Fruit fly (Drosophila melanogaster) whole organism, embryonic: ENCODE measurements around the gene CG14868.

Experiments
- CG10462 ChIP-seq: fragments of 200-800 bp; sonication (Bioruptor generic); optimal IDR thresholded peaks from 2 replicates; lab custom pipeline; 2016; ENCODE audit warnings: missing biosample characterization, missing genetic modification characterization
- CG12659 ChIP-seq: fragments of 200-800 bp; sonication (Bioruptor generic); optimal IDR thresholded peaks from 3 replicates; lab custom pipeline; 2017; ENCODE audit warnings: mild to moderate bottlenecking, missing biosample characterization, missing genetic modification reagents, missing genetic modification characterization
- CG14014 ChIP-seq: fragments of 200-800 bp; sonication (Bioruptor generic); IDR thresholded peaks from 2 replicates; pipeline ENCODE4 v1.3.6; 2022; ENCODE audit warnings: missing biosample characterization, missing genetic modification characterization
- CG14667 ChIP-seq: fragments of 200-800 bp; sonication (Bioruptor generic); IDR thresholded peaks from 2 replicates; pipeline ENCODE4 v1.3.6; 2022; ENCODE audit warnings: missing biosample characterization, missing genetic modification characterization
- CG16815 ChIP-seq: fragments of 200-800 bp; sonication (Bioruptor generic); optimal IDR thresholded peaks from 3 replicates; lab custom pipeline; 2017; ENCODE audit warnings: missing biosample characterization, mild to moderate bottlenecking, missing genetic modification characterization
- CG17186 ChIP-seq: fragments of 200-800 bp; sonication (Bioruptor generic); optimal IDR thresholded peaks from 3 replicates; lab custom pipeline; 2017; ENCODE audit warnings: missing biosample characterization, missing genetic modification reagents, missing genetic modification characterization
- CG18262 ChIP-seq: fragments of 200-800 bp; optimal IDR thresholded peaks from 3 replicates; lab custom pipeline; 2019; ENCODE audit warnings: missing biosample characterization, mild to moderate bottlenecking, missing genetic modification characterization, moderate library complexity
- CG18476 ChIP-seq: fragments of 200-800 bp; sonication (Bioruptor generic); optimal IDR thresholded peaks from 2 replicates; lab custom pipeline; 2016; ENCODE audit warnings: missing biosample characterization, mild to moderate bottlenecking, missing genetic modification characterization
- CG2120 ChIP-seq: fragments of 200-800 bp; sonication (Bioruptor generic); optimal IDR thresholded peaks from 3 replicates; lab custom pipeline; 2016; ENCODE audit warnings: missing biosample characterization, missing genetic modification characterization
- CG30020 ChIP-seq: fragments of 200-800 bp; optimal IDR thresholded peaks from 2 replicates; lab custom pipeline; 2019; ENCODE audit warnings: missing biosample characterization, mild to moderate bottlenecking, missing genetic modification characterization, moderate library complexity
- CG4707 ChIP-seq: fragments of 200-800 bp; sonication (Bioruptor generic); optimal IDR thresholded peaks from 2 replicates; lab custom pipeline; 2018; ENCODE audit warnings: missing biosample characterization, mild to moderate bottlenecking, missing genetic modification characterization, moderate library complexity
- CG6683 ChIP-seq: fragments of 200-800 bp; sonication (Bioruptor generic); optimal IDR thresholded peaks from 2 replicates; lab custom pipeline; 2017; ENCODE audit warnings: missing biosample characterization, mild to moderate bottlenecking, missing genetic modification characterization, missing genetic modification reagents
- CG9932 ChIP-seq: fragments of 200-800 bp; sonication (Bioruptor generic); IDR thresholded peaks from 2 replicates; pipeline ENCODE4 v1.3.6; 2022; ENCODE audit warnings: missing biosample characterization, missing genetic modification characterization
- Camta ChIP-seq: fragments of 200-800 bp; sonication (Bioruptor generic); optimal IDR thresholded peaks from 2 replicates; lab custom pipeline; 2016; ENCODE audit warnings: missing biosample characterization, missing genetic modification characterization
- Dbx ChIP-seq: fragments of 200-800 bp; sonication (Bioruptor generic); IDR thresholded peaks from 3 replicates; pipeline ENCODE4 v1.3.6; 2022; ENCODE audit warnings: missing biosample characterization, missing genetic modification characterization
- Dp ChIP-seq: fragments of 200-800 bp; sonication (Bioruptor generic); optimal IDR thresholded peaks from 2 replicates; lab custom pipeline; 2018; ENCODE audit warnings: missing biosample characterization, mild to moderate bottlenecking, missing genetic modification characterization, moderate library complexity
- Elba2 ChIP-seq: fragments of 200-800 bp; sonication (Bioruptor generic); optimal IDR thresholded peaks from 3 replicates; lab custom pipeline; 2016; ENCODE audit warnings: missing biosample characterization, missing genetic modification characterization
- Ets65A ChIP-seq: fragments of 200-800 bp; sonication (Bioruptor generic); peaks from one replicate; lab custom pipeline; 2016; ENCODE audit warnings: missing biosample characterization, missing genetic modification characterization
- Gug ChIP-seq: fragments of 200-800 bp; sonication (Bioruptor generic); IDR thresholded peaks from 4 replicates; pipeline ENCODE4 v1.3.6; 2022; ENCODE audit warnings: missing biosample characterization, missing genetic modification characterization
- HLH4C ChIP-seq: fragments of 200-800 bp; sonication (Bioruptor generic); IDR thresholded peaks from 3 replicates; pipeline ENCODE4 v1.3.6; 2022; ENCODE audit warnings: missing biosample characterization, missing genetic modification characterization; ENCODE audit not compliant: partially characterized antibody
- Lhr ChIP-seq: fragments of 200-800 bp; sonication (Bioruptor generic); optimal IDR thresholded peaks from 3 replicates; lab custom pipeline; 2017; ENCODE audit warnings: mild to moderate bottlenecking, missing biosample characterization, missing genetic modification reagents, missing genetic modification characterization
- NfI ChIP-seq: fragments of 200-800 bp; sonication (Bioruptor generic); optimal IDR thresholded peaks from 3 replicates; lab custom pipeline; 2018; ENCODE audit warnings: missing biosample characterization, mild to moderate bottlenecking, missing genetic modification characterization, moderate library complexity
- Oli ChIP-seq: fragments of 200-800 bp; sonication (Bioruptor generic); optimal IDR thresholded peaks from 2 replicates; lab custom pipeline; 2018; ENCODE audit warnings: missing biosample characterization, mild to moderate bottlenecking, missing genetic modification characterization, moderate library complexity
- PHDP ChIP-seq: fragments of 200-800 bp; sonication (Bioruptor generic); optimal IDR thresholded peaks from 3 replicates; lab custom pipeline; 2018; ENCODE audit warnings: missing biosample characterization, mild to moderate bottlenecking, missing genetic modification characterization, moderate library complexity
- Pdp1 ChIP-seq, 2 experiments: fragments of 200-800 bp; sonication (Bioruptor generic); optimal IDR thresholded peaks; 3 replicates each; lab custom pipeline; 2016; ENCODE audit warnings: missing biosample characterization in 2 of 2, missing genetic modification characterization in 2 of 2, mild to moderate bottlenecking in 1 of 2, moderate library complexity in 1 of 2
- Rfx ChIP-seq: fragments of 200-800 bp; sonication (Bioruptor generic); IDR thresholded peaks from 2 replicates; pipeline ENCODE4 v1.3.6; 2022; ENCODE audit warnings: missing biosample characterization, missing genetic modification characterization
- Spps ChIP-seq: fragments of 200-800 bp; sonication (Bioruptor generic); optimal IDR thresholded peaks from 2 replicates; lab custom pipeline; 2018; ENCODE audit warnings: missing biosample characterization, mild to moderate bottlenecking, missing genetic modification characterization
- Sry-δ ChIP-seq: fragments of 200-800 bp; sonication (Bioruptor generic); optimal IDR thresholded peaks from 2 replicates; lab custom pipeline; 2016; ENCODE audit warnings: missing biosample characterization, missing genetic modification characterization
- Stat92E ChIP-seq, 3 experiments: fragments of >200 bp in 2 of 3; fragments of 200-800 bp in 1 of 3; sonication (Bioruptor generic) in 1 of 3; optimal IDR thresholded peaks; 2 replicates each; lab custom pipeline; 2017 to 2019; ENCODE audit warnings: missing biosample characterization in 3 of 3, missing genetic modification characterization in 3 of 3, mild to moderate bottlenecking in 1 of 3, moderate library complexity in 1 of 3
- bab2 ChIP-seq: fragments of 200-800 bp; sonication (Bioruptor generic); optimal IDR thresholded peaks from 2 replicates; lab custom pipeline; 2016; ENCODE audit warnings: missing biosample characterization, missing genetic modification characterization
- bbx ChIP-seq: fragments of 200-800 bp; sonication (Bioruptor generic); IDR thresholded peaks from 2 replicates; pipeline ENCODE4 v1.3.6; 2022; ENCODE audit warnings: missing biosample characterization, missing genetic modification characterization; ENCODE audit not compliant: partially characterized antibody
- crol ChIP-seq: fragments of 200-800 bp; sonication (Bioruptor generic); IDR thresholded peaks from 2 replicates; pipeline ENCODE4 v1.3.6; 2022; ENCODE audit warnings: missing biosample characterization, missing genetic modification characterization
- dmrt11E ChIP-seq: fragments of 200-800 bp; sonication (Bioruptor generic); optimal IDR thresholded peaks from 3 replicates; lab custom pipeline; 2018; ENCODE audit warnings: missing biosample characterization, mild to moderate bottlenecking, missing genetic modification characterization, moderate library complexity
- dysf ChIP-seq: fragments of 200-800 bp; sonication (Bioruptor generic); IDR thresholded peaks from 3 replicates; pipeline ENCODE4 v1.3.6; 2022; ENCODE audit warnings: missing biosample characterization, missing genetic modification characterization
- gem ChIP-seq: fragments of 200-800 bp; sonication (Bioruptor generic); optimal IDR thresholded peaks from 2 replicates; lab custom pipeline; 2019; ENCODE audit warnings: missing biosample characterization, mild to moderate bottlenecking, missing genetic modification characterization, moderate library complexity
- gt ChIP-seq: fragments of 200-800 bp; sonication (Bioruptor generic); IDR thresholded peaks from 2 replicates; pipeline ENCODE4 v1.3.6; 2022; ENCODE audit warnings: missing biosample characterization, missing genetic modification characterization
- ind ChIP-seq: fragments of 200-800 bp; sonication (Bioruptor generic); optimal IDR thresholded peaks from 3 replicates; lab custom pipeline; 2016; ENCODE audit warnings: missing biosample characterization, missing genetic modification characterization
- insv ChIP-seq, 2 experiments: fragments of 200-800 bp; sonication (Bioruptor generic); optimal IDR thresholded peaks; 3 replicates each; lab custom pipeline; 2016 to 2018; ENCODE audit warnings: missing biosample characterization in 2 of 2, missing genetic modification characterization in 2 of 2
- nerfin-2 ChIP-seq: fragments of 200-800 bp; sonication (Bioruptor generic); IDR thresholded peaks from 2 replicates; pipeline ENCODE4 v1.3.6; 2022; ENCODE audit warnings: missing biosample characterization, missing genetic modification characterization; ENCODE audit not compliant: partially characterized antibody
- odd ChIP-seq: fragments of 200-800 bp; sonication (Bioruptor generic); optimal IDR thresholded peaks from 2 replicates; lab custom pipeline; 2017; ENCODE audit warnings: missing biosample characterization, mild to moderate bottlenecking, missing genetic modification characterization
- peb ChIP-seq: fragments of 200-800 bp; sonication (Bioruptor generic); IDR thresholded peaks from 2 replicates; pipeline ENCODE4 v1.3.6; 2022; ENCODE audit warnings: missing biosample characterization, missing genetic modification characterization
- pum ChIP-seq: fragments of 200-800 bp; sonication (Bioruptor generic); optimal IDR thresholded peaks from 2 replicates; lab custom pipeline; 2016; ENCODE audit warnings: missing biosample characterization, missing genetic modification characterization
- rib ChIP-seq: fragments of 200-800 bp; sonication (Bioruptor generic); IDR thresholded peaks from 2 replicates; pipeline ENCODE4 v1.3.6; 2022; ENCODE audit warnings: missing biosample characterization, missing genetic modification characterization
- row ChIP-seq: fragments of 200-800 bp; sonication (Bioruptor generic); IDR thresholded peaks from 3 replicates; pipeline ENCODE4 v1.3.6; 2022; ENCODE audit warnings: missing biosample characterization, missing genetic modification characterization
- tap ChIP-seq: fragments of 200-800 bp; optimal IDR thresholded peaks from 3 replicates; lab custom pipeline; 2019; ENCODE audit warnings: missing biosample characterization, mild to moderate bottlenecking, missing genetic modification characterization, moderate library complexity
- tll ChIP-seq, 2 experiments: fragments of 200-800 bp in 1 of 2; fragments of >200 bp in 1 of 2; sonication (Bioruptor generic) in 1 of 2; optimal IDR thresholded peaks; 2 replicates each; lab custom pipeline; 2017 to 2019; ENCODE audit warnings: missing biosample characterization in 2 of 2, missing genetic modification characterization in 2 of 2, mild to moderate bottlenecking in 1 of 2, moderate library complexity in 1 of 2
- toy ChIP-seq: fragments of 200-800 bp; sonication (Bioruptor generic); IDR thresholded peaks from 2 replicates; pipeline ENCODE4 v1.3.6; 2022; ENCODE audit warnings: missing biosample characterization, missing genetic modification characterization
- wdn ChIP-seq: fragments of 200-800 bp; sonication (Bioruptor generic); IDR thresholded peaks from 2 replicates; pipeline ENCODE4 v1.3.6; 2022; ENCODE audit warnings: missing biosample characterization, missing genetic modification characterization
- zfh2 ChIP-seq: fragments of 200-800 bp; sonication (Bioruptor generic); optimal IDR thresholded peaks from 2 replicates; lab custom pipeline; 2016; ENCODE audit warnings: missing biosample characterization, missing genetic modification characterization

CG14868 gene

DNA sequence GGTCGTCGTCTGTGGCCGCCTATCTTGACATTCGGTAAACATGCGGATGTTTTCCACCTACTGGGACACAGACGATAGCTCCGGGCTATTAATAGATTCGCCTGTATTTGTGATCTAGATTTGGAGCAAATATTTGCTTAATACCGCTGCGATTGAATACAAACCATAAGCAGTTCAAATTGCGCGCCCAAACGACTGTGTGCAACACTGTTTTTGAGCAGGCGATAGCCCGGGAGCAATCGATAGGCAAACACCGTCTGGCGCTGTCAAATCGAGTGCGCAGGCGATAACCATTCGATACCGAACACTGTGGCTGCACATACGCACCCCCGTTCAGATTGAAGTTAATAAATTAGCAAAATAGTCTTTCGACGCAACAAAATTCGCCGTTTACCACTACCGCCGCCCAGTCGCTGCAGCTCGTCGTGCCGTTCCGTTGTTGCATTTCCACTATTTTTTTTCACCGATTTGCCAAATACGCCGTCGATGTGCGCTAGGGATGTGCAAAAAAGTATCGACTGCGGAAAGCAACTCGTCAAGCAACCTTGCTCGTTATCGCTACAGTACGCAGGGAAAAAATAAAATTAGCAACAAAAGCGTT, 38.5 kb upstream of the CG14868 start, which contains the start of gene Atx2 (continued):
- peak; percentile 54 for TF ChIP-seq row (GFP tag; lab: Robert Waterston, UW)
- TF ChIP-seq Dp: peak; percentile 97
- peak; percentile 30; the same call in 1 of the 4 replicates for TF ChIP-seq Gug (GFP tag; lab: Robert Waterston, UW)
- peak; percentile 74 for TF ChIP-seq zfh2 (GFP tag; lab: Kevin White, UChicago)
- no peak for TF ChIP-seq CG6683
- peak; percentile 19 for TF ChIP-seq CG18476 (GFP tag; lab: Kevin White, UChicago)
- TF ChIP-seq NfI (GFP tag; lab: Kevin White, UChicago): peak; percentile 46
- peak; percentile 89 for TF ChIP-seq Ets65A (GFP tag; lab: Kevin White, UChicago)
- TF ChIP-seq bbx: peak; percentile 93
- peak in 1 of 2 experiments; percentile 31 for TF ChIP-seq Pdp1 (GFP tag; optimal IDR thresholded peaks at IDR 0.05; lab: Kevin White, UChicago)
- no peak for TF ChIP-seq Oli (tag; lab: Kevin White, UChicago)
- TF ChIP-seq odd (GFP tag; lab: Kevin White, UChicago): no peak
- TF ChIP-seq CG10462 (GFP tag; lab: Kevin White, UChicago): no peak
- TF ChIP-seq HLH4C (GFP tag; lab: Robert Waterston, UW): peak; percentile 97
- peak; percentile 19 for TF ChIP-seq pum (GFP tag; lab: Kevin White, UChicago)
- TF ChIP-seq bab2: peak; percentile 24
- peak; percentile 5 for TF ChIP-seq PHDP (tag; lab: Kevin White, UChicago)
- TF ChIP-seq ind: no peak
- peak; percentile 49 for TF ChIP-seq Lhr
- peak; percentile 77 for TF ChIP-seq Dbx (GFP tag; lab: Robert Waterston, UW)
- TF ChIP-seq CG12659: peak; percentile 78
- TF ChIP-seq Stat92E (GFP tag; optimal IDR thresholded peaks at IDR 0.05; lab: Kevin White, UChicago): peak in 1 of 3 experiments; percentile 38
- TF ChIP-seq toy: no peak
- no peak for TF ChIP-seq CG14667 (GFP tag; lab: Robert Waterston, UW)
- peak; percentile 97 for TF ChIP-seq Sry-δ (GFP tag; lab: Kevin White, UChicago)
- TF ChIP-seq CG4707 (GFP tag; lab: Kevin White, UChicago): no peak
- no peak for TF ChIP-seq rib (GFP tag; lab: Robert Waterston, UW)
- no peak for TF ChIP-seq CG18262
- peak; percentile 97 for TF ChIP-seq CG17186 (GFP tag; lab: Kevin White, UChicago)
- 0 out of 2 replicates have a peak, but pooled peaks have one; percentile 36 for TF ChIP-seq CG14014
- TF ChIP-seq wdn: peak; percentile 24; the same call in 1 of the 2 replicates
- peak in 1 of 2 experiments; percentile 25 for TF ChIP-seq insv (GFP tag; optimal IDR thresholded peaks at IDR 0.05; lab: Kevin White, UChicago)
- no peak for TF ChIP-seq tap (tag; lab: Kevin White, UChicago)
- no peak for TF ChIP-seq Spps (tag; lab: Kevin White, UChicago)
- no peak for TF ChIP-seq Camta (GFP tag; lab: Kevin White, UChicago)
- peak; percentile 9 for TF ChIP-seq gem
- TF ChIP-seq CG9932 (GFP tag; lab: Robert Waterston, UW): peak; percentile 82
- no peak for TF ChIP-seq peb
- no peak for TF ChIP-seq gt
- no peak for TF ChIP-seq tll (GFP tag; optimal IDR thresholded peaks at IDR 0.05; lab: Kevin White, UChicago)
- TF ChIP-seq CG30020: peak; percentile 27
- no peak for TF ChIP-seq crol (GFP tag; lab: Robert Waterston, UW)
- TF ChIP-seq CG2120 (GFP tag; lab: Kevin White, UChicago): peak; percentile 66
- peak; percentile 20 for TF ChIP-seq CG16815 (GFP tag; lab: Kevin White, UChicago)
- peak; percentile 47; the same call in 1 of the 3 replicates for TF ChIP-seq dysf (GFP tag; lab: Robert Waterston, UW)
- peak; percentile 65; the same call in 1 of the 2 replicates for TF ChIP-seq Rfx (GFP tag; lab: Robert Waterston, UW)
- peak; percentile 88 for TF ChIP-seq nerfin-2
- TF ChIP-seq Elba2: no peak
- peak; percentile 16 for TF ChIP-seq dmrt11E
